Fruit fly (Drosophila melanogaster): ENCODE measurements around the gene IntS9.
A peak's percentile ranks its signal among the peaks of the same experiment; 100 is the strongest.

The IntS9 gene

DNA sequence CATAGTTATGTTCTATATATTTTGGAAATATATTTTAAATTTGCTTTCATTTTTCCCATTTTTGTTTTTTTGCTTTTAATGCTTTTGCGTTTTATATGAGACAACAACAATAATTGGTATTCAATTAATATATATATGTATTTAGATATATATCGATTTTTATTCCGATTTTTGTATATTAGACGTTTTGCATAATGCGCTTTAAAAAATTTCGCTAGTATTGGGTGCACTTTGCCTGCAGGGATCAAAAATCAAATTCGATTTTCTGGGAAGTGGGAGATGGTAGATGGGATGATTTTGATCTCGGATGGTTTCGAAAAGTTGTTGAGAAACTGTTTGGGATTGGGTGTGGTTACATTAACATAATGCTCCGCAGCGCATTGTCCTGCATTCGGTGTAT is 32.4 kb upstream of the IntS9 start, which contains the start of gene CG5157:
Gene CG5157 (minus strand): TSS at position 101 of the 400 bp plus-strand sequence.
- TF ChIP-seq fru (GFP tag; optimal IDR thresholded peaks at IDR 0.05) (no peak), br (GFP tag; optimal IDR thresholded peaks at IDR 0.05) (no peak), psq (GFP tag; optimal IDR thresholded peaks at IDR 0.05) (no peak), h (GFP tag; optimal IDR thresholded peaks at IDR 0.05) (no peak), brk (GFP tag; optimal IDR thresholded peaks at IDR 0.05) (no peak), dl (GFP tag; optimal IDR thresholded peaks at IDR 0.05; ENCODE audit: insufficient read depth in 1 of 2, partially characterized antibody in 2 of 2) (no peak), CrebA (GFP tag; optimal IDR thresholded peaks at IDR 0.05; ENCODE audit: borderline replicate concordance) (no peak), Abd-B (GFP tag; optimal IDR thresholded peaks at IDR 0.05) (no peak)

DNA sequence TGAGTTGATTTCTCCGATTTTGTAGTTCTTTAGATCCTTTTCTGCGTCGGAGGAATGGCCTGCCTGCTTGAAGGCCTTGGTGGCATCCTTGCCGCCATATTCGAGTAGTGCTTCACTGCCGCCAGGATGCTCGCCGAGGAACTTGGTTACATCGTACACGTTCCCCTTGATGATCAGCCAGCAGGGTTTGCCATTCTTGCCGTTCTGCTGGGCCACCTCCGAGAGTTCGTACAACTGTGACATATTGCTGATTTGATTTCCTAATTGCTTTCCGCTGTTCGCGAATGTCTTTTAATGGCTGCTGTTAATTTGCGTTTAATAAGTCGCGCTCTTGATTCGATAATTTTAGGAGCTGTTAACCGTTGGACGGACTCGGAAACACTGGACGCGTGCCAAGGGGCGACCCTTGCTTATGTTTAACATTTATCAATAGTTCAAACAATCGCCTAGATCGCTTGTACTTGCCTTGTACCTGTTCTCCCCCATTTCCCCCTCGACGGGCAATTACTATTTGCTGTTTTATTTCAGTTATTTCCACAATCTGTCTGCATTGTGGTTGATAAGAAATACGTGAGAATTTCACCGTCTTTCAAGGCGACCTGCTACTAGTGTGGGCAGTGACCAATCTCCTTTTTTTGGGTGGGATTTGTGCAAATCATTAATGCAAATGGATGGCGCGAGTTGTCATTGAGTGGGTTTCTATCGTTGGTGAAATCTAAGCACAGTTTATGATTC is 31.6 kb upstream of the IntS9 start:
- TF ChIP-seq Mio (GFP tag; optimal IDR thresholded peaks at IDR 0.05) = no peak
- TF ChIP-seq pan (optimal IDR thresholded peaks at IDR 0.05) = no peak
- TF ChIP-seq Sp1 (GFP tag; optimal IDR thresholded peaks at IDR 0.05) = no peak
- TF ChIP-seq h (GFP tag; optimal IDR thresholded peaks at IDR 0.05) = no peak
- TF ChIP-seq CrebA (GFP tag; optimal IDR thresholded peaks at IDR 0.05; ENCODE audit: borderline replicate concordance) = no peak
- no peak for TF ChIP-seq HLH106 (tag; optimal IDR thresholded peaks at IDR 0.05)
- no peak for TF ChIP-seq Myc (optimal IDR thresholded peaks at IDR 0.05)
- TF ChIP-seq Vsx2 (GFP tag; optimal IDR thresholded peaks at IDR 0.05; ENCODE audit: partially characterized antibody) = no peak
- TF ChIP-seq sage (GFP tag; optimal IDR thresholded peaks at IDR 0.05) = no peak
- no peak for TF ChIP-seq Hnf4 (GFP tag; optimal IDR thresholded peaks at IDR 0.05)
- TF ChIP-seq CG9705 (GFP tag; optimal IDR thresholded peaks at IDR 0.05) = no peak
- TF ChIP-seq usp (GFP tag; optimal IDR thresholded peaks at IDR 0.05) = no peak
- no peak for TF ChIP-seq lola (GFP tag; optimal IDR thresholded peaks at IDR 0.05)
- TF ChIP-seq Dfd (GFP tag; optimal IDR thresholded peaks at IDR 0.05) = no peak
- no peak for TF ChIP-seq GATAd (GFP tag; optimal IDR thresholded peaks at IDR 0.05)
- no peak for TF ChIP-seq jim (GFP tag; optimal IDR thresholded peaks at IDR 0.05)
- TF ChIP-seq Abd-B (GFP tag; optimal IDR thresholded peaks at IDR 0.05) = no peak
- no peak for TF ChIP-seq dl (GFP tag; optimal IDR thresholded peaks at IDR 0.05; ENCODE audit: insufficient read depth in 1 of 2, partially characterized antibody in 2 of 2)
- TF ChIP-seq psq (GFP tag; optimal IDR thresholded peaks at IDR 0.05) = no peak

dm6 chr3L:16132067-16132418 is 26.6 kb upstream of the IntS9 start:
- TF ChIP-seq Hr83 (GFP tag; optimal IDR thresholded peaks at IDR 0.05; ENCODE audit: poor library complexity, severe bottlenecking) = no peak
- TF ChIP-seq brk (GFP tag; optimal IDR thresholded peaks at IDR 0.05) = no peak
- no peak for TF ChIP-seq dsf (GFP tag; optimal IDR thresholded peaks at IDR 0.05; ENCODE audit: borderline replicate concordance)
- no peak for TF ChIP-seq OdsH (GFP tag; optimal IDR thresholded peaks at IDR 0.05)
- TF ChIP-seq Jra (GFP tag; optimal IDR thresholded peaks at IDR 0.05) = no peak
- no peak for TF ChIP-seq rgr (GFP tag; optimal IDR thresholded peaks at IDR 0.05)
- TF ChIP-seq woc (GFP tag; optimal IDR thresholded peaks at IDR 0.05) = no peak
- no peak for TF ChIP-seq dl (GFP tag; optimal IDR thresholded peaks at IDR 0.05; ENCODE audit: insufficient read depth in 1 of 2, partially characterized antibody in 2 of 2)
- TF ChIP-seq Hr78 (GFP tag; optimal IDR thresholded peaks at IDR 0.05) = no peak
- TF ChIP-seq Dif (GFP tag; optimal IDR thresholded peaks at IDR 0.05; ENCODE audit: partially characterized antibody) = no peak
- no peak for TF ChIP-seq Abd-B (GFP tag; optimal IDR thresholded peaks at IDR 0.05)
- no peak for TF ChIP-seq Rel (GFP tag; optimal IDR thresholded peaks at IDR 0.05)
- TF ChIP-seq Rel (tag; optimal IDR thresholded peaks at IDR 0.05) = no peak
- TF ChIP-seq fru (GFP tag; optimal IDR thresholded peaks at IDR 0.05) = no peak
- no peak for TF ChIP-seq dmrt93B (GFP tag; optimal IDR thresholded peaks at IDR 0.05)
- TF ChIP-seq br (GFP tag; optimal IDR thresholded peaks at IDR 0.05) = no peak

- no peak for TF ChIP-seq Myc (optimal IDR thresholded peaks at IDR 0.05)
- TF ChIP-seq CG9705 (GFP tag; optimal IDR thresholded peaks at IDR 0.05) = no peak
- TF ChIP-seq usp (GFP tag; optimal IDR thresholded peaks at IDR 0.05) = no peak
- TF ChIP-seq HLH106 (tag; optimal IDR thresholded peaks at IDR 0.05) = peak; percentile 70
- TF ChIP-seq dl (GFP tag; optimal IDR thresholded peaks at IDR 0.05; ENCODE audit: insufficient read depth in 1 of 2, partially characterized antibody in 2 of 2) = no peak
- peak; percentile 53 for TF ChIP-seq psq (GFP tag; optimal IDR thresholded peaks at IDR 0.05)
- no peak for TF ChIP-seq Vsx2 (GFP tag; optimal IDR thresholded peaks at IDR 0.05; ENCODE audit: partially characterized antibody)
- peak; percentile 46 for TF ChIP-seq sv (GFP tag; optimal IDR thresholded peaks at IDR 0.05)
- TF ChIP-seq ey (GFP tag; optimal IDR thresholded peaks at IDR 0.05) = no peak
- TF ChIP-seq Jra (GFP tag; optimal IDR thresholded peaks at IDR 0.05) = no peak
- peak; percentile 48 for TF ChIP-seq Hnf4 (GFP tag; optimal IDR thresholded peaks at IDR 0.05)
- TF ChIP-seq foxo (GFP tag; optimal IDR thresholded peaks at IDR 0.05) = peak in 1 of 2 experiments; percentile 76
- no peak for TF ChIP-seq Rel (GFP tag; optimal IDR thresholded peaks at IDR 0.05)
- TF ChIP-seq Rel (tag; optimal IDR thresholded peaks at IDR 0.05) = peak; percentile 42
- no peak for TF ChIP-seq Hr78 (GFP tag; optimal IDR thresholded peaks at IDR 0.05)
- no peak for TF ChIP-seq Hr83 (GFP tag; optimal IDR thresholded peaks at IDR 0.05; ENCODE audit: poor library complexity, severe bottlenecking)
- TF ChIP-seq Sp1 (GFP tag; optimal IDR thresholded peaks at IDR 0.05) = peak; percentile 70
- TF ChIP-seq fru (GFP tag; optimal IDR thresholded peaks at IDR 0.05) = peak; percentile 24
- no peak for TF ChIP-seq sage (GFP tag; optimal IDR thresholded peaks at IDR 0.05)
- peak; percentile 22 for TF ChIP-seq OdsH (GFP tag; optimal IDR thresholded peaks at IDR 0.05)
- peak; percentile 50 for TF ChIP-seq h (GFP tag; optimal IDR thresholded peaks at IDR 0.05)
- no peak for TF ChIP-seq brk (GFP tag; optimal IDR thresholded peaks at IDR 0.05)
- TF ChIP-seq N (GFP tag; optimal IDR thresholded peaks at IDR 0.05) = no peak
- no peak for TF ChIP-seq lola (GFP tag; optimal IDR thresholded peaks at IDR 0.05)
- TF ChIP-seq Dfd (GFP tag; optimal IDR thresholded peaks at IDR 0.05) = no peak
- TF ChIP-seq tai (GFP tag; optimal IDR thresholded peaks at IDR 0.05) = no peak
- TF ChIP-seq jim (GFP tag; optimal IDR thresholded peaks at IDR 0.05) = no peak
Measured at dm6 chr3L:16131264-16132066, 26.0 kb upstream of the IntS9 start, which contains the start of the genes Trs20 and elg1. Gene Trs20, minus strand, starts transcription at chr3L:16131632. Gene elg1, plus strand, starts transcription at chr3L:16132028.

Data from whole organism, wandering third instar larva.